Fruit fly (Drosophila melanogaster): Measurements from ENCODE around the gene Ddrgk1.

The Ddrgk1 gene

dm6 chr3R:21224230-21224629, 9.4 kb downstream of the Ddrgk1 start (continued):
- TF ChIP-seq CG10543 (GFP tag; optimal IDR thresholded peaks at IDR 0.05) (no peak), CG8478 (optimal IDR thresholded peaks at IDR 0.05) (no peak), bsh (GFP tag; optimal IDR thresholded peaks at IDR 0.05) (no peak), Ets65A (GFP tag) (no peak), nau (GFP tag; optimal IDR thresholded peaks at IDR 0.05) (no peak), unpg (GFP tag; optimal IDR thresholded peaks at IDR 0.05) (no peak), CG15269 (tag; optimal IDR thresholded peaks at IDR 0.05) (peak; percentile 36), Dek (tag; optimal IDR thresholded peaks at IDR 0.05) (no peak), Hr3 (GFP tag; optimal IDR thresholded peaks at IDR 0.05) (no peak), fu2 (GFP tag; optimal IDR thresholded peaks at IDR 0.05) (no peak), CG7839 (tag; optimal IDR thresholded peaks at IDR 0.05) (no peak), slou (GFP tag; optimal IDR thresholded peaks at IDR 0.05) (no peak), chm (GFP tag; IDR thresholded peaks at IDR 0.05) (no peak), CG8290 (GFP tag; optimal IDR thresholded peaks at IDR 0.05) (no peak), CG8290 (tag; optimal IDR thresholded peaks at IDR 0.05) (no peak), vvl (GFP tag; IDR thresholded peaks at IDR 0.05) (peak; percentile 50; the same call in 1 of the 2 replicates), Sry-δ (GFP tag; optimal IDR thresholded peaks at IDR 0.05) (no peak), org-1 (GFP tag; optimal IDR thresholded peaks at IDR 0.05) (no peak), gcm (GFP tag; optimal IDR thresholded peaks at IDR 0.05) (peak; percentile 20), CG2129 (GFP tag; IDR thresholded peaks at IDR 0.05; ENCODE audit: partially characterized antibody) (no peak), CG10147 (GFP tag; optimal IDR thresholded peaks at IDR 0.05) (no peak), CG11247 (GFP tag; IDR thresholded peaks at IDR 0.05) (no peak), Sin3A (optimal IDR thresholded peaks at IDR 0.05) (no peak), gro (GFP tag; optimal IDR thresholded peaks at IDR 0.05) (no peak), grau (tag; optimal IDR thresholded peaks at IDR 0.05) (no peak), Nf-YC (tag; optimal IDR thresholded peaks at IDR 0.05) (no peak), CG14050 (GFP tag; IDR thresholded peaks at IDR 0.05) (no peak; the same call in 2 of the 3 replicates), wek (GFP tag; optimal IDR thresholded peaks at IDR 0.05) (no peak), repo (GFP tag; optimal IDR thresholded peaks at IDR 0.05) (no peak), CG10462 (GFP tag; optimal IDR thresholded peaks at IDR 0.05) (no peak), dpn (GFP tag; optimal IDR thresholded peaks at IDR 0.05) (peak in 1 of 2 experiments; percentile 24), Hand (GFP tag; optimal IDR thresholded peaks at IDR 0.05) (no peak), NFAT (GFP tag; IDR thresholded peaks at IDR 0.05) (no peak; the same call in 1 of the 2 replicates), Trl (optimal IDR thresholded peaks at IDR 0.05) (peak; percentile 59 to 71), Trl (GFP tag; optimal IDR thresholded peaks at IDR 0.05) (no peak), Neu2 (GFP tag; optimal IDR thresholded peaks at IDR 0.05; ENCODE audit: borderline replicate concordance) (no peak), D (optimal IDR thresholded peaks at IDR 0.05) (no peak), D (GFP tag; optimal IDR thresholded peaks at IDR 0.05) (no peak), psq (GFP tag; optimal IDR thresholded peaks at IDR 0.05) (no peak), CG15011 (GFP tag; optimal IDR thresholded peaks at IDR 0.05) (no peak), CG1024 (GFP tag; IDR thresholded peaks at IDR 0.05) (no peak), Dp (GFP tag; optimal IDR thresholded peaks at IDR 0.05) (peak; percentile 60), CG11560 (tag; IDR thresholded peaks at IDR 0.05) (no peak), CG4617 (GFP tag; optimal IDR thresholded peaks at IDR 0.05; ENCODE audit: borderline replicate concordance) (no peak), Fer1 (GFP tag; optimal IDR thresholded peaks at IDR 0.05) (no peak), eve (GFP tag; optimal IDR thresholded peaks at IDR 0.05) (no peak), ab (GFP tag; optimal IDR thresholded peaks at IDR 0.05) (no peak), Gug (GFP tag; IDR thresholded peaks at IDR 0.05) (0 out of 4 replicates have a peak, but pooled peaks have one; percentile 14), CG12155 (GFP tag; optimal IDR thresholded peaks at IDR 0.05) (no peak), luna (GFP tag; optimal IDR thresholded peaks at IDR 0.05) (no peak), CG7928 (GFP tag; optimal IDR thresholded peaks at IDR 0.05) (no peak), dati (GFP tag; IDR thresholded peaks at IDR 0.05) (no peak), fd64A (GFP tag; optimal IDR thresholded peaks at IDR 0.05) (no peak), Meics (GFP tag; optimal IDR thresholded peaks at IDR 0.05) (no peak)
